Worm (Caenorhabditis elegans) whole organism, dauer: ENCODE measurements around the gene R12C12.5.

ENCODE experiments used
- unc-62 ChIP-seq: sonication (generic microtip); optimal IDR thresholded peaks from 2 replicates; lab custom pipeline; 2017; ENCODE audit warnings: missing biosample characterization, missing genetic modification reagents, missing genetic modification characterization

Gene R12C12.5

DNA sequence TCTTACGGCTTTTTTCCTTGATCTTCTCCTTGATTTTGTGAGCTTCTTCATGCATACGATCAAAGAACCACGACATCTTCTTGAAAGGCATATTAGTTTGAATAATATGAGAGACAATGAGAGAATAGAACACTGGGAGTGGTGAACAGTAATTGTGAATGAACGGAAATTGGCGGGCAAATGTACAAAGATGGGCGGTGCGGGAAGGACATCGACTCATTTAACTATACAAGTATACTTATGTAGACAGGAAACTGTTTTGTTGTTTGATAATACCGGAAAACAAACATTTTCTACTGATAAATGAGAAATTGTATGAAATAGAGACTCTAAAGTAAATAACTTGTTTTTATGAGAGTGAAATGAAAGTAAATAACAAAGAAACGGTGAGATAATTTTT is at the start of gene R12C12.5:
R12C12.5 (minus strand) TSS at position 101 of the 400 bp plus-strand sequence.
- TF ChIP-seq unc-62 (GFP tag; lab: Kevin White, UChicago), result no peak

DNA sequence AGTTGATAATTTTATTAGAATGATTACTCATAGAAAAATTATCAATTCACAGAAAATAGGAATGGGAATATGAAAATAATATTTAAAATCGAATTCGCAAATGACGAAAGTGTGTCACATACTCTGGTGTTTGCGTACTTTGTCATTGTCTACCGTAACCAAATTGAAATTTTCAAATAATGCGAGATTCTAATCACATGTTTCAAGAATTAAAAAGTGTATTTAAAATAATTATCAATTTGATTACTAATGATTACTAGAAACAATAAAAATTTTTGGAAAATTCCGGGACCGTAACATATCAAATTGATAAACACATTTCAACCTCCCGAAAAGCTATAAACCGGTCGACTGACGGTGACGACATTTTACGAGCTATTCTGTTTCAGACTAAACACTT is 46.4 kb upstream of the R12C12.5 start, which contains the start of the genes fbf-2 and nspg-3:
fbf-2 (minus strand) TSS at position 101 of the 400 bp plus-strand sequence.
nspg-3 (plus strand) TSS at position 388 of the 400 bp plus-strand sequence.
- TF ChIP-seq unc-62 (GFP tag; lab: Kevin White, UChicago), result no peak

DNA sequence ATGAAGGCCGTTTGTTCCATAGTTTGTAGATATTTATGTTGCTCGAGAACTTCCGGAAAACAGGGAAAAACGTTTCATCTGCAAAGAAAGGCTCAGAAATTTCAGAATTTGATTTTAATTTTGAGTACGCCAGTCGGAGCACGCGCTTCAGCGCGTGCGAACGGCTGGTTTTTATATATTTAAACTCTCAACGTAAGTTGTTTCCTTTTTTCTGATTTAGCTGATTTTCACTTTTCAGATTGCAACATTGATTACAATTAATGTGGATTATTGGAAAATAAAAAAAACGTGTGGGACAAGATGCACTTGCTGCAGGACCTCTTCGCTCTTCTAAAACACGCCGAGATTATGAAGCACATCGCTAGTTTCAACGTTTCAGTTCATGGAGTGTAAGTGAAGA is 37.7 kb upstream of the R12C12.5 start, which contains the start of gene F21H12.3:
F21H12.3 (plus strand) TSS at position 301 of the 400 bp plus-strand sequence.
- no peak for TF ChIP-seq unc-62 (GFP tag; lab: Kevin White, UChicago)

DNA sequence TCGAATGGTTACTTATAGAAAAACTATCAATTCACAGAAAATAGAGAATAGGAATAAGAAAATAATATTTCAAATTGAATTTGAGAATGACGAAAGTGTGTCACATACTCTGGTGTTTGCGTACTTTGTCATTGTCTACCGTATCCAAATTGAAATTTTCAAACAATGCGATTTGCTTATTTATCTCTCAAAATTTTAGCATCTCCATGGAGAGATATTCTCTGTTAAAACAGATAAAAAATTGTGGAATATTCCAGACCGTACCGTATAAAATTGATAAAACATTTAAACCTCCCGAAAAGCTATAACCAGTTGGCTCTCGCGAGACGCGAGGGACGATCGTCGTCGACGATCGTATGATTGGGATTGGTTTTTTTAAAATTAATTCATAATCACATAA is 35.8 kb upstream of the R12C12.5 start, which contains the start of gene fbf-1:
fbf-1 (minus strand) TSS at position 101 of the 400 bp plus-strand sequence.
- TF ChIP-seq unc-62 (GFP tag; lab: Kevin White, UChicago), result no peak

DNA sequence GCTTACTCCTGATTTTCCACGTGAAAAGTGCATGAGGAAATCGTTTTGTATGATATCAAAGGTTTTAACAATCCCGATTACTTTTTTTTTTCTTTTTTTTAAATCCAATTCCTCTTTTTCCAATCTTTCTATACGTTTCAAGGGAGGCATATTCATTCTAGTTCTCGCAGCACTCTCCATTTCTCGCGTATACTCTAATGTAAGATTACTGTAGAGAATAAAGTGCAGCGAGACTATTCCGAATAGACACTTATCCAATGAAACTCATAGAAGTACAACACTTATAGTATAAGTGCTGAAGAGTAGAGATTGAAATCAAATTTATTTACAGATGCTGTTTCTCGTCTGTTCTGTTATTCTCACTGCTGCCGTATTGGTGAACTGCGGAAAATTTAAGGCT is 32.7 kb upstream of the R12C12.5 start, which contains the start of gene H12I13.6:
H12I13.6 (plus strand) TSS at position 301 of the 400 bp plus-strand sequence.
- no peak for TF ChIP-seq unc-62 (GFP tag; lab: Kevin White, UChicago)

DNA sequence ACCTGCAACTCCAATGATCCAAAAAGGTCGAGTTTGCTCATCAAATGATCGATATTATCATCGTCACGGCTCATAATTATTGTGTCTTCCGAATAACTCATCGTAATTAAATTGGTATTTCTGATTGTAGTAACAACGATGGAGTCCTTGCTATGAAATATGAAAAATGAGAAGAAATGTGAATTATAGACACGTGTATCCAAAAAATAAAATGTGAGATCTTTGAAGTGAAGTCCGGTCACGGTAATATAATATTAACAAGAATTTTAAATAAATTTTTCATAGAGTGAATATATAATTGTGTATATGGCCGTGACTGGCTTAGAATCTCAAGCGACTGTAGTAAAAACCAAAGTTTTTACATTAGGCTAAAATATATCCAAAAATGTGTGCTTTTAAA is 22.1 kb upstream of the R12C12.5 start, which contains the start of gene H12I13.1:
H12I13.1 (minus strand) TSS at position 101 of the 400 bp plus-strand sequence.
- no peak for TF ChIP-seq unc-62 (GFP tag; lab: Kevin White, UChicago)

DNA sequence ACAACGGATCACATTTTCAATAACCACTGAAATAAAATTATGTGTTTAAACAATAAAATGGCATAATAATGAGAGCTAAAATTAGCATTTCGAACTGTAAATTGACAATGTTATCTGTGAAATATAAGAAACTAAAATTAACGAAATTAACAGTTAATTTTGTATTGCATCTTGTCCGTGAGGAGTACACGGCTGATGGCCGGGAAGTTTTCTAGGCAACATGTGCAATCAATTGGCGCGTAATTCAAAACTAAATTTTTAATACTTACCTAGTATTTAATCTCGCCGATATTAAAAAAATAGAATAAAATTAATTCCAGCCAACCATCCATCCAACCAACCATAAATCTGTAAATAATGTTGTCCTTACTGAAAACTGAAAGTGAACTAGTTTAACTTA is 16.5 kb upstream of the R12C12.5 start:
- TF ChIP-seq unc-62 (GFP tag; lab: Kevin White, UChicago), result no peak

DNA sequence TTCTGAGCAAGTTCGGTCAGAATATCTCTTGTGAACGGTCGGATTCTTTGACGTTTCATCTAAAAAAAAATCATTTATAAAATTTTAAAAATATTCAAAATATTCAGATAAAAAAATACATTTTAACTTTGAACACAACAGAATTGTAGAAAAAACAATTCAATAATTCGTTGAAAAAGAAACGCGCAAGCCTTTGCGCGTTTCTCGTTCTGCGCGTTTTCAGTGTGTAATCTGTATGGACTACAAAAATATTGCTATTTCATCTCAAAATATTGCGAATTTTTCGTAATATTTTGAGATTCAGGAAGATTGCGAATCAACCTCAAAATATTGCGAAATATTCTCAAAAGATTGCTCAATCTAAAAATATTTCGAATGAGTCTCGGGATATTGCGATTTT is 11.0 kb upstream of the R12C12.5 start, which contains the start of gene R12C12.7:
R12C12.7 (minus strand) TSS at position 59 of the 400 bp plus-strand sequence.
- no peak for TF ChIP-seq unc-62 (GFP tag; lab: Kevin White, UChicago)

DNA sequence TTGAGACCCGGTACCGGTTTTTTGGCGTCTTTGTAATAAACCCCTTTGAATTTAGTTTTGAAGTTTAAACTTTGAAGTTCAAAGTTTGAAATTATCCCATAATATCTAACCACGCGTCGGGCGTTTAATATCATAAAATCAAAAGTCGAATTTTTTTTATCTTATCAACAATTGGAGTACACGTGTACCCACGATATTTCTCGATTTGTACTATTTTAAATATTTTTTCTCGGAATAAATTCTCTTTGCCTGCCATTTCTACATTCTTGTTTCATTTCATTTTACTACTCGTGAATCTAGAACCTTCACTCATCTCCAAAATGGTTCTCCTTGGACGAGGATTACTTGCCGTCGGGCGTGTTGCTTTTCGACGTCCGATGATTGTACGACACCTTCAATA is 5.2 kb upstream of the R12C12.5 start, which contains the start of gene gldc-1:
gldc-1 (plus strand) TSS at position 301 of the 400 bp plus-strand sequence.
- TF ChIP-seq unc-62 (GFP tag; lab: Kevin White, UChicago), result no peak

DNA sequence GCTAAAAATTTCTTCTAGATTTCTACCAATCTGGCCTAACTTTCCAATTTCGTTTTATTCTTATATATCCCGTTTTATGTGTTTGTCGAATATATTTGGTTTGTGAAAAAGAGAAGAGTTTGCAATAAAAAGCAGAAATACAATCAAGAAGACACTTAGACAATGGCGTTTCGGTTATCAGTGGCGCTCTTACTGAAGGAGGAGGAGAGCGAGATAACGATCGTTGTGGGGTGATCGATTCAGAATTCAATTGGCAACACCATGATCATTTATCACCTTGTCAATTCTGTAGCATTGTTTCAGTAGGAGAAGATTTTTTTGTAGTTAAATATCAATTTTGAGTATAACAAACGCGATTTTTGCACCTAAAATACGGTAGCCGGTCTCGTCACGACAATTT is 4.6 kb upstream of the R12C12.5 start:
- TF ChIP-seq unc-62 (GFP tag; lab: Kevin White, UChicago), result no peak

DNA sequence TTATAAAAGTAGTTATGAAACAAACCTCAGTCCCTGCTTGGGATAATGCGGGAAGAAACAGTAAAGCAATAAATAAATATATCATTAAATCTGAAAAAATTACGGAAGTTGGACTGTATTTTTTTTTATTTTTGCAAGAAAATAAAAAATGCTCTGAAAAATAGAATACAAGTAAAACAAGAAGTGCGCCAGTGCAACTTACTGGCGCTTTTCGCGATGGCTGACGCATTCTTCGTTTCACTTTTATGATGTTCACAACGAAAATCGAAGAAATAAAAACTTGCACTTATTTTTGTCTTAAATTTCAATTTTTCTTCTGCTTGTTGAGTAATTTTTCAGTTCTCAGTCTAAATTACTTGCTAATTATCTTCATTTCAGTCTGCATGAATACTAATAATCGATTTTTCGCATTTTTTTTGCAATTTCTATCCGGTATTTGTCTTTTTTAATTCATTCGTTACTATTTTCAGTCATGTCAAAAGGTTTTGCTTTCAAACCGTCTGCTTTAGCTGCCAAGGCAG is 2.8 kb upstream of the R12C12.5 start, which contains the start of the genes R12C12.6 and ran-5:
R12C12.6 (minus strand) TSS at position 229 of the 521 bp plus-strand sequence.
ran-5 (plus strand) TSS at position 471 of the 521 bp plus-strand sequence.
- no peak for TF ChIP-seq unc-62 (GFP tag; lab: Kevin White, UChicago)

DNA sequence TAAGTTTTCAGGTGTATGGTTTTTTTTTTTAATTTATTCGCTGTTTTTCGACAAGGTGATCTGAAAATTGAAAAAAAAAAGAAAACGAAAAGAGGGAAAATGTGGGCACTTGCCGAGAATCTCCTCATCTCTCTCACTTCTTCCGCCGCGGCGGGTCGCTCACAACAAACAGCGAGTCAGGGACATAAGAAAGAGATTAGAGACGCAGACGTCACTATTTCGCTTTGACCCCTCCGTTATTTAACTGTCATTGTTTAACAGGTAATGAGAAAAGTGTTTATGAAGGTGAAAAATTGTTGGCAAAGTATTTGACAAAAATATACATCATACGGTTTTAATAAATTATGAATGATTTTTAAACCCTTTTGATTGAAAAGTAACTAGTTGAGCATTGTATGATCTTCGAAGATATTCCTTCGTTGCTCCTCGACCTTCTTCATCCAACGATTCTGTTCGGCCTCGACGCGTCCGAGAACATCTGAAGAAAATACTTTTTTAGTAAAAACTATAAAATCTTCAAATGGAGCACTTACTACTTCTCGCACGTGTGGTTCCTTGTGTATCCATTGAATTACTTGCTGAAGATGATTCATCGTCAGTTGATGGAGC is 1.2 kb upstream of the R12C12.5 start:
- TF ChIP-seq unc-62 (GFP tag; lab: Kevin White, UChicago), result no peak

DNA sequence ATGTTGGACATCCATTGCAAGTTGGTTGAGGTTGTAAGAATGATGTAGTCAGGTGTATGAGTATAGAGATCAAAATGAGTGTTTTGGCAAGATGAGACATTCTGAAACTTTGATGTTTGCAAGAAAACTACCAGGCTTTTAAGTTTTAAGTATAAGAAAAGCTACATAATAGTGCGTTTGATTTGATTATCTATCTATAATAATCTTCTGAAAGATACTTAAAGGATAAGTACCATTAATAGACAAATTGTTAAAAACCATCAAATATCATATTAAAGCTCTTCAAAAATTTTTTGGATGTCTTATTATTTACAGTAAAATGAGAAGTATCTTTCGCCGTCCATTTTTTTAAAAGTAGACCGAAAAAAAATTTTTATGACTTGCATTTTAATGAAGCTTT is 1.8 kb downstream of the R12C12.5 start, which contains the start of gene R12C12.10:
R12C12.10 (minus strand) TSS at position 101 of the 400 bp plus-strand sequence.
- TF ChIP-seq unc-62 (GFP tag; lab: Kevin White, UChicago), result no peak

DNA sequence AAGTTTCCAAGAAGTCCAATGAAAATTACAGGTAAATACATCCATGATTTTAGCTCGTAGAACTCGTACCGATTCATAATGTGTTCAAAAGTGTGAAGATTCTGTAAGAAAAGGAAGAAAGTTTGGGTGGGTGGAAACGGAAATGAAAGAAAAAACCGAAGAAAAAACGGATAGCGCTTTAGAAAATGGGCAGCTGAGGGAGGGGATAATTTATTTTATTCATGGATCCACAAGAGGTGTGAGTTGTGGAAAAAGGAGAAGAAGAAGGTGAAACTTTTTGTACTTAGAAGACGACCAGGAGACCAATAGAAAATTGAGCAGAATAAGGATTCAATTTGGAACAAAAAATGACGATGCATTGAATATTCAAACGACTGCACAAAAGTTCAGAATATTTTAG is 13.8 kb downstream of the R12C12.5 start, which contains the start of gene frpr-16:
frpr-16 (minus strand) TSS at position 101 of the 400 bp plus-strand sequence.
- no peak for TF ChIP-seq unc-62 (GFP tag; lab: Kevin White, UChicago)

DNA sequence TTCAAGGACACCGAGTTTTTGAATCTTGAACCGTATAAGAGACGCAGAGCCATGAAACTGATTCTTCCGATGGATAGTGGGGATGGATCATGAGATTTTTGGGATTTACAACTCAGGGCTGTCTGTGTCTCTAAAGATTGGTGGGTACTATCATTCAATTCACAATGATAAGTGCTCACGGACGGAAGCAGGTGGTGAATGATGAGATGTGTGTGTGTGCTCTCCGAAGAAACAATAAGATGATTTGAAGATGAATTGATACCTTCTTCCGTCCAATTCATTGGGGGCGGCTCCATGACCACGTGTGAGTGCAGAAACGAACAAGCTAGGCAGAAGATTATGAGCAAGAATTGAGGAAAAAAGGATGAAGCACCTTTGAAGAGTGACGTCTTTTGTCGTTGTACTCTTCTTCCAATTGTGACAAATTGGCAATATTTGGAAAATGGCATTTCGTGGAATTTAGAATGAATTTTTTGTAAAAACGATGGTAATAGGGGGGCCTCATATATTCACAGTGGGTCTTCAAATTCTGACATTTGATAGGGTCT is 16.3 kb downstream of the R12C12.5 start:
- TF ChIP-seq unc-62 (GFP tag; lab: Kevin White, UChicago), result no peak

DNA sequence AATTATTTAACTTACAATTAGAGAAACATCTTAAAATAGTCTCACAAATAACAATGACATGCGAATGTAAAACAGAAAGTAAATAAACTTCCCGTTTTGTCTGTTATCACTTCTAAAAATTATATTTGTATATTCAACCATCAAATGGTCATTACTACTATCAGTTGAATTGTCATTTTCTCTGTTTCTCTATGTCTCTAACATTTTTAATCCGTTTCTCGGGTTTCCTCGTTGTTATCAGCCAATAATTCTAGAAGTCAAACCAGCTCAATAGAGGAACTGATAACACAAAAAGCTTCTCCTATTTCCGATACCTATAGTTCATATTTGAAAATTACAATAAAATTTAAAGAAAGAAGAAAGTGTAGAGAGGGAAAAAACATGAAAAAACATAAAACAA is 18.3 kb downstream of the R12C12.5 start:
- TF ChIP-seq unc-62 (GFP tag; lab: Kevin White, UChicago), result no peak
